Worm (Caenorhabditis elegans): Measurements from ENCODE around the gene T14G8.6.

T14G8.6 gene

ce11 chrX:12911235-12911634, 48.6 kb upstream of the T14G8.6 start (continued):
- TF ChIP-seq duxl-1 (tag; optimal IDR thresholded peaks at IDR 0.05; ENCODE audit: poor library complexity) (no peak), hlh-30 (tag; optimal IDR thresholded peaks at IDR 0.05; ENCODE audit: insufficient read depth) (peak; percentile 89), unc-62 (GFP tag; optimal IDR thresholded peaks at IDR 0.05 in 1 of 2) (peak in 1 of 2 experiments; percentile 61), unc-62 (tag; optimal IDR thresholded peaks at IDR 0.05) (no peak), egl-43 (GFP tag; IDR thresholded peaks at IDR 0.05) (no peak), ceh-62 (tag; optimal IDR thresholded peaks at IDR 0.05) (no peak), skn-1 (tag; optimal IDR thresholded peaks at IDR 0.05) (no peak), saeg-2 (GFP tag; IDR thresholded peaks at IDR 0.05) (no peak), F49E8.2 (tag; optimal IDR thresholded peaks at IDR 0.05; ENCODE audit: borderline replicate concordance) (no peak), nhr-6 (tag; optimal IDR thresholded peaks at IDR 0.05) (no peak), nhr-111 (GFP tag; optimal IDR thresholded peaks at IDR 0.05) (no peak), gei-8 (GFP tag; optimal IDR thresholded peaks at IDR 0.05) (no peak), spr-1 (tag; optimal IDR thresholded peaks at IDR 0.05) (no peak), ceh-20 (GFP tag; IDR thresholded peaks at IDR 0.05) (no peak), lin-1 (GFP tag; IDR thresholded peaks at IDR 0.05) (no peak), lin-13 (GFP tag; optimal IDR thresholded peaks at IDR 0.05) (no peak), nhr-237 (tag; optimal IDR thresholded peaks at IDR 0.05) (no peak), dmd-9 (GFP tag; IDR thresholded peaks at IDR 0.05) (no peak), php-3 (GFP tag; IDR thresholded peaks at IDR 0.05) (peak; percentile 43; the same call in 1 of the 2 replicates), nhr-48 (tag; optimal IDR thresholded peaks at IDR 0.05) (no peak), cey-2 (tag; optimal IDR thresholded peaks at IDR 0.05; ENCODE audit: borderline replicate concordance, insufficient read depth) (no peak), daf-16 (GFP tag; optimal IDR thresholded peaks at IDR 0.05) (no peak), daf-16 (tag; optimal IDR thresholded peaks at IDR 0.05) (peak; percentile 52), daf-12 (tag; optimal IDR thresholded peaks at IDR 0.05) (no peak), lsy-2 (tag; optimal IDR thresholded peaks at IDR 0.05) (peak in 1 of 2 experiments; percentile 7), hmg-1.1 (GFP tag; IDR thresholded peaks at IDR 0.05) (no peak), tag-97 (GFP tag; IDR thresholded peaks at IDR 0.05) (no peak), mdt-29 (GFP tag; IDR thresholded peaks at IDR 0.05) (0 out of 2 replicates have a peak, but pooled peaks have one; percentile 9), F10B5.3 (tag; optimal IDR thresholded peaks at IDR 0.05) (no peak), zag-1 (tag; optimal IDR thresholded peaks at IDR 0.05) (no peak), nhr-11 (tag; optimal IDR thresholded peaks at IDR 0.05) (peak; percentile 16), daf-19 (GFP tag; conservative IDR thresholded peaks at IDR 0.05) (no peak), pha-4 (GFP tag; IDR thresholded peaks at IDR 0.05) (no peak), pha-4 (tag; optimal IDR thresholded peaks at IDR 0.05) (no peak), pqm-1 (tag; optimal IDR thresholded peaks at IDR 0.05) (peak; percentile 13), unc-39 (tag; optimal IDR thresholded peaks at IDR 0.05) (no peak), hlh-11 (tag; optimal IDR thresholded peaks at IDR 0.05) (peak; percentile 78), dmd-6 (GFP tag; IDR thresholded peaks at IDR 0.05) (peak; percentile 88)

- TF ChIP-seq hif-1 (tag; optimal IDR thresholded peaks at IDR 0.05) (no peak), snpc-1.2 (GFP tag; IDR thresholded peaks at IDR 0.05) (no peak), lin-1 (GFP tag; IDR thresholded peaks at IDR 0.05) (no peak), ceh-82 (tag; optimal IDR thresholded peaks at IDR 0.05) (no peak), duxl-1 (tag; optimal IDR thresholded peaks at IDR 0.05; ENCODE audit: poor library complexity) (no peak), unc-39 (tag; optimal IDR thresholded peaks at IDR 0.05) (no peak), nhr-237 (tag; optimal IDR thresholded peaks at IDR 0.05) (no peak), dmd-6 (GFP tag; IDR thresholded peaks at IDR 0.05) (0 out of 2 replicates have a peak, but pooled peaks have one; percentile 7), nhr-77 (tag; optimal IDR thresholded peaks at IDR 0.05) (no peak), ZK546.5 (tag; optimal IDR thresholded peaks at IDR 0.05) (no peak), nhr-6 (tag; optimal IDR thresholded peaks at IDR 0.05) (no peak), F10B5.3 (tag; optimal IDR thresholded peaks at IDR 0.05) (no peak), lin-15B (tag; optimal IDR thresholded peaks at IDR 0.05) (no peak), saeg-2 (GFP tag; IDR thresholded peaks at IDR 0.05) (no peak), egl-43 (GFP tag; IDR thresholded peaks at IDR 0.05) (0 out of 2 replicates have a peak, but pooled peaks have one; percentile 21), unc-62 (GFP tag; optimal IDR thresholded peaks at IDR 0.05 in 1 of 2) (no peak), unc-62 (tag; optimal IDR thresholded peaks at IDR 0.05) (no peak), F37D6.2 (tag; optimal IDR thresholded peaks at IDR 0.05) (no peak), hlh-30 (tag; optimal IDR thresholded peaks at IDR 0.05; ENCODE audit: insufficient read depth) (no peak), nhr-42 (GFP tag; IDR thresholded peaks at IDR 0.05) (no peak), dmd-9 (GFP tag; IDR thresholded peaks at IDR 0.05) (no peak), daf-16 (GFP tag; optimal IDR thresholded peaks at IDR 0.05) (peak in 1 of 2 experiments; percentile 42), daf-16 (tag; optimal IDR thresholded peaks at IDR 0.05) (no peak), aha-1 (tag) (no peak)
Measured at ce11 chrX:12909910-12910309, 47.3 kb upstream of the T14G8.6 start.
